Worm (Caenorhabditis elegans) whole organism, late embryonic: Measurements from ENCODE around the gene nkcc-1.

Experiments
- C38D4.7 ChIP-seq: fragments of 200-800 bp; sonication (Bioruptor generic); optimal IDR thresholded peaks from 2 replicates; lab custom pipeline; 2018; ENCODE audit warnings: mild to moderate bottlenecking, missing genetic modification characterization, moderate library complexity, missing compliant biosample characterization
- ceh-30 ChIP-seq: fragments of 150-350 bp; optimal IDR thresholded peaks from 2 replicates; lab custom pipeline; 2014; ENCODE audit warnings: missing biosample characterization, missing genetic modification characterization
- che-1 ChIP-seq: sonication (generic microtip); optimal IDR thresholded peaks from 2 replicates; lab custom pipeline; 2016; ENCODE audit warnings: mild to moderate bottlenecking, missing genetic modification characterization, missing compliant biosample characterization
- dve-1 ChIP-seq: sonication (generic microtip); optimal IDR thresholded peaks from 2 replicates; lab custom pipeline; 2017; ENCODE audit warnings: antibody characterized with exemption, mild to moderate bottlenecking, missing genetic modification characterization, missing compliant biosample characterization
- ets-4 ChIP-seq: sonication (generic microtip); optimal IDR thresholded peaks from 2 replicates; lab custom pipeline; 2016; ENCODE audit warnings: missing genetic modification characterization, missing compliant biosample characterization
- hlh-8 ChIP-seq: sonication (generic microtip); optimal IDR thresholded peaks from 2 replicates; lab custom pipeline; 2016; ENCODE audit warnings: missing genotype, missing genetic modification characterization, missing compliant biosample characterization
- lin-11 ChIP-seq: fragments of 200-800 bp; sonication (Bioruptor generic); optimal IDR thresholded peaks from 2 replicates; lab custom pipeline; 2018; ENCODE audit warnings: mild to moderate bottlenecking, missing genetic modification characterization, missing compliant biosample characterization
- nfya-1 ChIP-seq: sonication (generic microtip); optimal IDR thresholded peaks from 2 replicates; lab custom pipeline; 2017; ENCODE audit warnings: missing genetic modification characterization, mild to moderate bottlenecking, missing compliant biosample characterization, antibody characterized with exemption, moderate library complexity
- pha-4 ChIP-seq: fragments of 150-350 bp; optimal IDR thresholded peaks from 2 replicates; lab custom pipeline; 2018; ENCODE audit warnings: missing biosample characterization, missing genetic modification reagents, missing genetic modification characterization
- unc-55 ChIP-seq: sonication (generic microtip); optimal IDR thresholded peaks from 2 replicates; lab custom pipeline; 2017; ENCODE audit warnings: missing biosample characterization, missing genetic modification reagents, missing genetic modification characterization
- ztf-16 ChIP-seq: sonication (generic microtip); optimal IDR thresholded peaks from 2 replicates; lab custom pipeline; 2017; ENCODE audit warnings: missing genetic modification characterization, missing compliant biosample characterization

ce11 chrIV:14070185-14070991 is 53.5 kb downstream of the nkcc-1 start:
- TF ChIP-seq hlh-8 (tag; lab: Kevin White, UChicago) (no peak), che-1 (tag; lab: Kevin White, UChicago) (no peak), unc-55 (GFP tag; lab: Kevin White, UChicago) (no peak), C38D4.7 (GFP tag; lab: Kevin White, UChicago) (no peak), lin-11 (no peak), ztf-16 (tag; lab: Kevin White, UChicago) (no peak), ceh-30 (tag; lab: Kevin White, UChicago) (no peak), nfya-1 (tag; lab: Kevin White, UChicago) (no peak), ets-4 (no peak), pha-4 (tag; lab: Kevin White, UChicago) (no peak), dve-1 (tag; lab: Kevin White, UChicago) (no peak)
